Worm (Caenorhabditis elegans) whole organism, L3 larva: Measurements from ENCODE around the gene B0001.4.

ENCODE experiments used
- aly-2 ChIP-seq: fragments of 150-350 bp; optimal IDR thresholded peaks from 2 replicates; lab custom pipeline; 2014; ENCODE audit warnings: missing biosample characterization, missing genetic modification characterization
- daf-12 ChIP-seq: fragments of 150-350 bp; optimal IDR thresholded peaks from 2 replicates; lab custom pipeline; 2014; ENCODE audit warnings: missing biosample characterization, missing genetic modification reagents, missing genetic modification characterization
- elt-1 ChIP-seq: fragments of 150-350 bp; optimal IDR thresholded peaks from 2 replicates; lab custom pipeline; 2014; ENCODE audit warnings: missing biosample characterization, missing genetic modification characterization
- elt-2 ChIP-seq: sonication (generic microtip); optimal IDR thresholded peaks from 2 replicates; lab custom pipeline; 2016; ENCODE audit warnings: missing genetic modification reagents, mild to moderate bottlenecking, missing genetic modification characterization, missing compliant biosample characterization
- fkh-10 ChIP-seq: sonication (generic microtip); optimal IDR thresholded peaks from 2 replicates; lab custom pipeline; 2017; ENCODE audit warnings: missing biosample characterization, missing genetic modification reagents, missing genetic modification characterization
- hmg-11 ChIP-seq: sonication (generic microtip); optimal IDR thresholded peaks from 2 replicates; lab custom pipeline; 2016; ENCODE audit warnings: missing genetic modification characterization, missing compliant biosample characterization
- nhr-237 ChIP-seq: fragments of 150-350 bp; optimal IDR thresholded peaks from 2 replicates; lab custom pipeline; 2014; ENCODE audit warnings: missing biosample characterization, missing genetic modification characterization
- pha-4 ChIP-seq: fragments of 150-350 bp; optimal IDR thresholded peaks from 2 replicates; lab custom pipeline; 2014; ENCODE audit warnings: missing biosample characterization, missing genetic modification reagents, missing genetic modification characterization
- unc-39 ChIP-seq: sonication (generic microtip); optimal IDR thresholded peaks from 4 replicates; lab custom pipeline; 2017; ENCODE audit warnings: missing biosample characterization, missing genetic modification characterization

ce11 chrIV:12120536-12120935, 17.5 kb downstream of the B0001.4 start:
- TF ChIP-seq aly-2 (tag; lab: Kevin White, UChicago) (no peak), unc-39 (no peak), fkh-10 (GFP tag; lab: Kevin White, UChicago) (no peak), pha-4 (tag; lab: Kevin White, UChicago) (no peak), elt-1 (no peak), hmg-11 (no peak), nhr-237 (tag; lab: Kevin White, UChicago) (no peak), elt-2 (no peak), daf-12 (tag; lab: Kevin White, UChicago) (no peak)
